Fruit fly (Drosophila melanogaster): ENCODE data around the gene CG14408.

The CG14408 gene

DNA sequence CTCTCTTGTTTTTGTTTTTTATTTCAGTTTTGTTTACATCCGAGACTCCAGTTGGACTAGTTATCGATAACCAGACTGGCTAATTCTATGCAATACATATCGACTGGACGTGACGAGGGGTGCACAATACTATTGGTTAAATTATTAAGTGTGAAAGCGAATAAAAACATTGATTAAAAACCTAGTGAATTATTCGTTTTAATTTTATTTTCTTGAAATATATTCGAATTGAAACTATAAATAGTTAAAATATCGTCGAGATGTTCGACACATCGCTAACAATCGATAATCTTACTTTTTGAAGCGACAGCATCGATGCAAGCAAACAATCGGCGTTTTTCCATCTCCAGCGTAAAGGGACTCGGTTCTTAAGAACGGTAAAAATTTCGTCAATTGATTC, 7.2 kb upstream of the CG14408 start, which contains the start of the genes CG32590 and Flo2 (continued):
- TF ChIP-seq CG8290 (GFP tag; optimal IDR thresholded peaks at IDR 0.05) (peak; percentile 78), CG8290 (tag; optimal IDR thresholded peaks at IDR 0.05) (peak; percentile 54 to 78), CG3838 (GFP tag; optimal IDR thresholded peaks at IDR 0.05) (peak; percentile 31), lmd (GFP tag; IDR thresholded peaks at IDR 0.05) (peak; percentile 76), ERR (GFP tag; optimal IDR thresholded peaks at IDR 0.05) (peak; percentile 47), CG10209 (GFP tag; optimal IDR thresholded peaks at IDR 0.05) (peak; percentile 41), pros (GFP tag; optimal IDR thresholded peaks at IDR 0.05) (no peak), CG3163 (GFP tag; optimal IDR thresholded peaks at IDR 0.05) (no peak), Six4 (GFP tag; optimal IDR thresholded peaks at IDR 0.05) (peak; percentile 63), CG33213 (GFP tag; optimal IDR thresholded peaks at IDR 0.05) (peak; percentile 45), CG11560 (tag; IDR thresholded peaks at IDR 0.05) (peak; percentile 79), NK7.1 (GFP tag; optimal IDR thresholded peaks at IDR 0.05) (peak; percentile 16), CG30020 (tag; optimal IDR thresholded peaks at IDR 0.05) (peak; percentile 60), CG8765 (GFP tag; IDR thresholded peaks at IDR 0.05) (peak; percentile 79), nerfin-1 (tag; optimal IDR thresholded peaks at IDR 0.05) (peak; percentile 12), CG9817 (tag; optimal IDR thresholded peaks at IDR 0.05) (peak; percentile 73), CG3847 (GFP tag; IDR thresholded peaks at IDR 0.05) (peak; percentile 81), sisA (GFP tag; IDR thresholded peaks at IDR 0.05) (peak; percentile 84), CG4328 (GFP tag; optimal IDR thresholded peaks at IDR 0.05) (no peak), bcd (GFP tag; optimal IDR thresholded peaks at IDR 0.05) (peak; percentile 34), Optix (GFP tag; IDR thresholded peaks at IDR 0.05) (peak; percentile 72; the same call in 2 of the 3 replicates), dm (GFP tag; optimal IDR thresholded peaks at IDR 0.05) (peak; percentile 33), jumu (GFP tag; optimal IDR thresholded peaks at IDR 0.05) (peak; percentile 67), zfh1 (GFP tag; IDR thresholded peaks at IDR 0.05) (peak; percentile 83), Hmx (GFP tag; optimal IDR thresholded peaks at IDR 0.05) (no peak), CG17328 (GFP tag; IDR thresholded peaks at IDR 0.05) (peak; percentile 70), CG17361 (GFP tag; IDR thresholded peaks at IDR 0.05) (peak; percentile 55; the same call in 2 of the 3 replicates), ssp (GFP tag; IDR thresholded peaks at IDR 0.05) (peak; percentile 77), CG34376 (GFP tag; optimal IDR thresholded peaks at IDR 0.05) (peak; percentile 13), insv (GFP tag; optimal IDR thresholded peaks at IDR 0.05) (peak in 1 of 2 experiments; percentile 91), ATbp (GFP tag; optimal IDR thresholded peaks at IDR 0.05) (no peak), CG16863 (GFP tag; optimal IDR thresholded peaks at IDR 0.05) (peak; percentile 44), CG18764 (GFP tag; optimal IDR thresholded peaks at IDR 0.05) (peak; percentile 56), Chrac-16 (GFP tag; optimal IDR thresholded peaks at IDR 0.05) (peak; percentile 81), Adf1 (GFP tag; IDR thresholded peaks at IDR 0.05) (peak; percentile 64), maf-S (GFP tag; optimal IDR thresholded peaks at IDR 0.05) (peak; percentile 72), Vsx1 (GFP tag; optimal IDR thresholded peaks at IDR 0.05) (peak; percentile 72), CG18476 (GFP tag; optimal IDR thresholded peaks at IDR 0.05) (peak; percentile 57), da (GFP tag; optimal IDR thresholded peaks at IDR 0.05) (peak; percentile 32), CG4730 (GFP tag; IDR thresholded peaks at IDR 0.05) (peak; percentile 67), ken (GFP tag; IDR thresholded peaks at IDR 0.05) (peak; percentile 79), ap (GFP tag; IDR thresholded peaks at IDR 0.05) (peak; percentile 66; the same call in 1 of the 2 replicates), phol (tag; optimal IDR thresholded peaks at IDR 0.05) (peak; percentile 75), HLH3B (GFP tag; IDR thresholded peaks at IDR 0.05) (peak; percentile 71), CG14710 (tag; optimal IDR thresholded peaks at IDR 0.05) (peak; percentile 80), C15 (GFP tag; IDR thresholded peaks at IDR 0.05) (peak; percentile 72; the same call in 1 of the 3 replicates), pho (GFP tag; optimal IDR thresholded peaks at IDR 0.05) (peak; percentile 84), Hey (tag; optimal IDR thresholded peaks at IDR 0.05) (no peak), CG5245 (GFP tag; optimal IDR thresholded peaks at IDR 0.05) (peak; percentile 48), kay (GFP tag; optimal IDR thresholded peaks at IDR 0.05) (peak; percentile 36), CG17802 (tag; optimal IDR thresholded peaks at IDR 0.05) (peak; percentile 3), gsb (GFP tag; IDR thresholded peaks at IDR 0.05) (0 out of 2 replicates have a peak, but pooled peaks have one; percentile 25)

Data from whole organism, embryonic.